Fruit fly (Drosophila melanogaster) whole organism, embryonic: ENCODE results near the gene Surf1.
A peak's percentile ranks its signal among the peaks of the same experiment; 100 is the strongest.

Experiments
- Aef1 ChIP-seq: fragments of 200-800 bp; sonication (Bioruptor generic); IDR thresholded peaks from 3 replicates; pipeline ENCODE4 v1.3.6; 2022; ENCODE audit warnings: missing biosample characterization, missing genetic modification characterization
- Atf-2 ChIP-seq: fragments of 200-800 bp; sonication (Bioruptor generic); optimal IDR thresholded peaks from 2 replicates; lab custom pipeline; 2016; ENCODE audit warnings: missing biosample characterization, missing genetic modification characterization
- Atf6 ChIP-seq: fragments of 200-800 bp; sonication (Bioruptor generic); IDR thresholded peaks from 2 replicates; pipeline ENCODE4 v1.3.6; 2022; ENCODE audit warnings: missing biosample characterization, missing genetic modification characterization
- B-H2 ChIP-seq: fragments of 200-800 bp; sonication (Bioruptor generic); optimal IDR thresholded peaks from 2 replicates; lab custom pipeline; 2018; ENCODE audit warnings: missing biosample characterization, mild to moderate bottlenecking, missing genetic modification characterization
- CG10543 ChIP-seq: fragments of 200-800 bp; sonication (Bioruptor generic); optimal IDR thresholded peaks from 3 replicates; lab custom pipeline; 2017; ENCODE audit warnings: missing biosample characterization, mild to moderate bottlenecking, missing genetic modification characterization, moderate library complexity
- CG12236 ChIP-seq: fragments of 200-800 bp; sonication (Bioruptor generic); optimal IDR thresholded peaks from 2 replicates; lab custom pipeline; 2016; ENCODE audit warnings: missing biosample characterization, missing genetic modification characterization
- CG12299 ChIP-seq: fragments of 200-800 bp; sonication (Bioruptor generic); optimal IDR thresholded peaks from 2 replicates; lab custom pipeline; 2018; ENCODE audit warnings: missing biosample characterization, mild to moderate bottlenecking, missing genetic modification characterization
- CG12391 ChIP-seq: fragments of 200-800 bp; sonication (Bioruptor generic); optimal IDR thresholded peaks from 3 replicates; lab custom pipeline; 2018; ENCODE audit warnings: missing biosample characterization, mild to moderate bottlenecking, missing genetic modification characterization, moderate library complexity
- CG12659 ChIP-seq: fragments of 200-800 bp; sonication (Bioruptor generic); optimal IDR thresholded peaks from 3 replicates; lab custom pipeline; 2017; ENCODE audit warnings: mild to moderate bottlenecking, missing biosample characterization, missing genetic modification reagents, missing genetic modification characterization
- CG13123 ChIP-seq: fragments of 200-800 bp; sonication (Bioruptor generic); optimal IDR thresholded peaks from 2 replicates; lab custom pipeline; 2016; ENCODE audit warnings: missing biosample characterization, missing genetic modification characterization
- CG1529 ChIP-seq: fragments of 200-800 bp; sonication (Bioruptor generic); optimal IDR thresholded peaks from 3 replicates; lab custom pipeline; 2018; ENCODE audit warnings: missing biosample characterization, missing genetic modification characterization
- CG15696 ChIP-seq: fragments of 200-800 bp; sonication (Bioruptor generic); optimal IDR thresholded peaks from 2 replicates; lab custom pipeline; 2019; ENCODE audit warnings: missing biosample characterization, mild to moderate bottlenecking, missing genetic modification characterization, moderate library complexity
- CG16813 ChIP-seq: fragments of 200-800 bp; sonication (Bioruptor generic); IDR thresholded peaks from 3 replicates; pipeline ENCODE4 v1.3.6; 2022; ENCODE audit warnings: missing biosample characterization, missing genetic modification characterization; ENCODE audit not compliant: partially characterized antibody
- CG18011 ChIP-seq: fragments of 200-800 bp; sonication (Bioruptor generic); optimal IDR thresholded peaks from 2 replicates; lab custom pipeline; 2017; ENCODE audit warnings: missing biosample characterization, missing genetic modification characterization, mild to moderate bottlenecking, moderate library complexity, missing genotype
- CG1832 ChIP-seq: fragments of 200-800 bp; sonication (Bioruptor generic); optimal IDR thresholded peaks from 2 replicates; lab custom pipeline; 2017; ENCODE audit warnings: missing biosample characterization, mild to moderate bottlenecking, missing genetic modification characterization, inconsistent platforms
- CG18619 ChIP-seq: fragments of 200-800 bp; sonication (Bioruptor generic); optimal IDR thresholded peaks from 3 replicates; lab custom pipeline; 2017; ENCODE audit warnings: missing biosample characterization, mild to moderate bottlenecking, missing genetic modification characterization
- CG18764 ChIP-seq: fragments of 200-800 bp; sonication (Bioruptor generic); optimal IDR thresholded peaks from 3 replicates; lab custom pipeline; 2016; ENCODE audit warnings: missing biosample characterization, missing genetic modification characterization
- CG4730 ChIP-seq: fragments of 200-800 bp; sonication (Bioruptor generic); IDR thresholded peaks from 2 replicates; pipeline ENCODE4 v1.3.6; 2022; ENCODE audit warnings: missing biosample characterization, missing genetic modification characterization
- CG5180 ChIP-seq: fragments of 200-800 bp; sonication (Bioruptor generic); optimal IDR thresholded peaks from 3 replicates; lab custom pipeline; 2017; ENCODE audit warnings: missing biosample characterization, missing genetic modification characterization, mild to moderate bottlenecking, moderate library complexity, missing genetic modification reagents
- CG6654 ChIP-seq: fragments of 200-800 bp; sonication (Bioruptor generic); optimal IDR thresholded peaks from 2 replicates; lab custom pipeline; 2017; ENCODE audit warnings: missing biosample characterization, mild to moderate bottlenecking, missing genetic modification characterization
- CG8359 ChIP-seq: fragments of 200-800 bp; sonication (Bioruptor generic); optimal IDR thresholded peaks from 2 replicates; lab custom pipeline; 2017; ENCODE audit warnings: missing biosample characterization, mild to moderate bottlenecking, missing genetic modification characterization, borderline replicate concordance
- CG9727 ChIP-seq: fragments of 200-800 bp; sonication (Bioruptor generic); optimal IDR thresholded peaks from 3 replicates; lab custom pipeline; 2017; ENCODE audit warnings: missing biosample characterization, mild to moderate bottlenecking, missing genetic modification characterization
- Dek ChIP-seq: fragments of 200-800 bp; sonication (Bioruptor generic); optimal IDR thresholded peaks from 3 replicates; lab custom pipeline; 2019; ENCODE audit warnings: missing biosample characterization, mild to moderate bottlenecking, missing genetic modification characterization, moderate library complexity
- Eip74EF ChIP-seq, 2 experiments: fragments of 200-800 bp in 1 of 2; fragments of >200 bp in 1 of 2; sonication (Bioruptor generic) in 1 of 2; optimal IDR thresholded peaks; 2 replicates each; lab custom pipeline; 2017 to 2019; ENCODE audit warnings: missing biosample characterization in 2 of 2, missing genetic modification characterization in 2 of 2, mild to moderate bottlenecking in 1 of 2, moderate library complexity in 1 of 2
- Hmr ChIP-seq: fragments of 200-800 bp; sonication (Bioruptor generic); optimal IDR thresholded peaks from 3 replicates; lab custom pipeline; 2017; ENCODE audit warnings: mild to moderate bottlenecking, missing biosample characterization, missing genetic modification reagents, missing genetic modification characterization
- Lpt ChIP-seq: fragments of >200 bp; optimal IDR thresholded peaks from 2 replicates; lab custom pipeline; 2018; ENCODE audit warnings: missing biosample characterization, missing genetic modification characterization
- MBD-R2 ChIP-seq: fragments of 200-800 bp; sonication (Bioruptor generic); IDR thresholded peaks from 2 replicates; pipeline ENCODE4 v1.3.6; 2022; ENCODE audit warnings: missing biosample characterization, missing genetic modification characterization
- Max ChIP-seq: fragments of 200-800 bp; sonication (Bioruptor generic); optimal IDR thresholded peaks from 2 replicates; lab custom pipeline; 2016; ENCODE audit warnings: missing biosample characterization, mild to moderate bottlenecking, missing genetic modification characterization
- Sry-δ ChIP-seq: fragments of 200-800 bp; sonication (Bioruptor generic); optimal IDR thresholded peaks from 2 replicates; lab custom pipeline; 2016; ENCODE audit warnings: missing biosample characterization, missing genetic modification characterization
- Taf1 ChIP-seq: fragments of 200-800 bp; sonication (Bioruptor generic); IDR thresholded peaks from 2 replicates; pipeline ENCODE4 v1.3.6; 2022; ENCODE audit warnings: missing biosample characterization, missing genetic modification characterization
- ash1 ChIP-seq: fragments of 200-800 bp; sonication (Bioruptor generic); optimal IDR thresholded peaks from 2 replicates; lab custom pipeline; 2018; ENCODE audit warnings: missing biosample characterization, mild to moderate bottlenecking, missing genetic modification characterization
- cwo ChIP-seq: fragments of 200-800 bp; sonication (Bioruptor generic); optimal IDR thresholded peaks from 3 replicates; lab custom pipeline; 2017; ENCODE audit warnings: missing biosample characterization, missing genetic modification characterization, mild to moderate bottlenecking, moderate library complexity, missing genetic modification reagents
- da ChIP-seq: fragments of 200-800 bp; sonication (Bioruptor generic); optimal IDR thresholded peaks from 2 replicates; lab custom pipeline; 2016; ENCODE audit warnings: missing biosample characterization, missing genetic modification characterization
- dati ChIP-seq: fragments of 200-800 bp; sonication (Bioruptor generic); IDR thresholded peaks from 2 replicates; pipeline ENCODE4 v1.3.6; 2022; ENCODE audit warnings: missing biosample characterization, missing genetic modification characterization
- gcm ChIP-seq: fragments of 200-800 bp; sonication (Bioruptor generic); optimal IDR thresholded peaks from 2 replicates; lab custom pipeline; 2019; ENCODE audit warnings: missing biosample characterization, mild to moderate bottlenecking, missing genetic modification characterization, moderate library complexity
- ind ChIP-seq: fragments of 200-800 bp; sonication (Bioruptor generic); optimal IDR thresholded peaks from 3 replicates; lab custom pipeline; 2016; ENCODE audit warnings: missing biosample characterization, missing genetic modification characterization
- jumu ChIP-seq: fragments of 200-800 bp; sonication (Bioruptor generic); optimal IDR thresholded peaks from 3 replicates; lab custom pipeline; 2016; ENCODE audit warnings: missing biosample characterization, missing genetic modification characterization
- kah ChIP-seq: fragments of 200-800 bp; sonication (Bioruptor generic); optimal IDR thresholded peaks from 2 replicates; lab custom pipeline; 2018; ENCODE audit warnings: missing biosample characterization, mild to moderate bottlenecking, missing genetic modification characterization
- kay ChIP-seq: fragments of 200-800 bp; sonication (Bioruptor generic); optimal IDR thresholded peaks from 2 replicates; lab custom pipeline; 2016; ENCODE audit warnings: missing biosample characterization, missing genetic modification characterization
- kni ChIP-seq: fragments of 200-800 bp; sonication (Bioruptor generic); optimal IDR thresholded peaks from 3 replicates; lab custom pipeline; 2017; ENCODE audit warnings: mild to moderate bottlenecking, missing biosample characterization, missing genetic modification reagents, missing genetic modification characterization
- mld ChIP-seq: fragments of 200-800 bp; sonication (Bioruptor generic); IDR thresholded peaks from 3 replicates; pipeline ENCODE4 v1.3.6; 2022; ENCODE audit warnings: missing biosample characterization, missing genetic modification characterization; ENCODE audit not compliant: partially characterized antibody
- onecut ChIP-seq: fragments of 200-800 bp; sonication (Bioruptor generic); IDR thresholded peaks from 2 replicates; pipeline ENCODE4 v1.3.6; 2022; ENCODE audit warnings: missing biosample characterization, missing genetic modification characterization
- sd ChIP-seq: fragments of 200-800 bp; sonication (Bioruptor generic); optimal IDR thresholded peaks from 3 replicates; lab custom pipeline; 2018; ENCODE audit warnings: missing biosample characterization, mild to moderate bottlenecking, missing genetic modification characterization, moderate library complexity
- sob ChIP-seq: fragments of 200-800 bp; sonication (Bioruptor generic); IDR thresholded peaks from 2 replicates; pipeline ENCODE4 v1.3.6; 2022; ENCODE audit warnings: missing biosample characterization, missing genetic modification characterization
- sug ChIP-seq: fragments of 200-800 bp; optimal IDR thresholded peaks from 2 replicates; lab custom pipeline; 2019; ENCODE audit warnings: missing biosample characterization, mild to moderate bottlenecking, missing genetic modification characterization, moderate library complexity
- vnd ChIP-seq: fragments of 200-800 bp; sonication (Bioruptor generic); IDR thresholded peaks from 3 replicates; pipeline ENCODE4 v1.3.6; 2022; ENCODE audit warnings: missing biosample characterization, missing genetic modification characterization; ENCODE audit not compliant: partially characterized antibody
- vvl ChIP-seq: fragments of 200-800 bp; sonication (Bioruptor generic); IDR thresholded peaks from 2 replicates; pipeline ENCODE4 v1.3.6; 2022; ENCODE audit warnings: missing biosample characterization, missing genetic modification characterization
- z ChIP-seq: fragments of 200-800 bp; sonication (Bioruptor generic); IDR thresholded peaks from 3 replicates; pipeline ENCODE4 v1.3.6; 2022; ENCODE audit warnings: missing biosample characterization, missing genetic modification characterization

Surf1 gene

DNA sequence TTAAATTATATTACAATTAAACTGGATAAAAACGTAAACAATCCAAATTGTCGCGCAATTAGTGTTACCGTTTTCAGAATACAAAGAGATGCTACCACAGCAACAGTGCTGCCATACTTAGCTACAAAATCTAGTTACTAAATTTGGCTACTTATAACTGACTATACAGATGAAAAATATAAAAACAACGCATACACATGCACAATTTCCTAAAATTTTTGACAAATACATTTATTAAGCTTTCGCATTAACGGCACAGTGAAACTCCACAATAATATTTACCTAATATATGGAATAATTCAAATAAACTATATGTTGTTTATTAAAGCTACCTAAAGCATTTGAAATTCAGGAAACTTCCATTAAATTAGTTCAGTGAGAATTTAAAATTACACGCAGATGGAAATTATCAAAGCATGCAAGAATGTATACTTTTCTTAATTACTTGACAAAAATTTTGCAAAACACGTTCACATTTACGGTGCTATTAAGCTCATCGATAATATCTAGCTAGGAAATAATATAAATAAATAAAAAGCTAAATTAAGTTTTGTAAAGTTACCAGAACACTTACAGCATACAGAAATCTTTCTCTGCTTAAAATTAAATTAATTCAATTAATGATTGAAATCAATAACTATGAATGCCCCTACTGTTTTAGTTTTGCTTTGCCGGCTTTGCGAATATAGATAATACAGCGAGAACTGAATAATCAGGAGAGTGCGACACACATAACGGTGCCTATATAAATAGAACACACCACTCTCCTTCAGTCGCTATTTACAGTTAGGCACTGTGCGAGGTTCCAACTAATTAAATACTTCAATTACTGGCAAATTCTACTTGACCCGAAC lies 11.0 kb downstream of the Surf1 start, which contains the start of the genes Mis12 and CG9953 (continued):
- peak; percentile 68 for TF ChIP-seq CG9727 (GFP tag; lab: Kevin White, UChicago)
- TF ChIP-seq Max, result peak; percentile 17
- TF ChIP-seq jumu, result no peak
- no peak for TF ChIP-seq CG13123 (GFP tag; lab: Kevin White, UChicago)
- peak; percentile 37 for TF ChIP-seq CG18619 (GFP tag; lab: Kevin White, UChicago)
- TF ChIP-seq vnd, result no peak
- TF ChIP-seq sob, result no peak
- no peak for TF ChIP-seq kay
- no peak for TF ChIP-seq Atf6
- TF ChIP-seq CG18011 (GFP tag; lab: Kevin White, UChicago), result no peak
- TF ChIP-seq CG12236 (GFP tag; lab: Kevin White, UChicago), result no peak
- TF ChIP-seq CG18764 (GFP tag; lab: Kevin White, UChicago), result no peak
- TF ChIP-seq sd, result no peak
- no peak for TF ChIP-seq Hmr (GFP tag; lab: Kevin White, UChicago)
- no peak for TF ChIP-seq Aef1 (GFP tag; lab: Robert Waterston, UW)
- TF ChIP-seq kah (GFP tag; lab: Kevin White, UChicago), result no peak
- TF ChIP-seq CG4730 (GFP tag; lab: Robert Waterston, UW), result 0 out of 2 replicates have a peak, but pooled peaks have one; percentile 25
- TF ChIP-seq CG8359 (GFP tag; lab: Kevin White, UChicago), result no peak
- TF ChIP-seq gcm (GFP tag; lab: Kevin White, UChicago), result no peak
- no peak for TF ChIP-seq mld (GFP tag; lab: Robert Waterston, UW)
- no peak for TF ChIP-seq cwo (GFP tag; lab: Kevin White, UChicago)
- peak; percentile 68 for TF ChIP-seq MBD-R2
- TF ChIP-seq ash1 (GFP tag; lab: Kevin White, UChicago), result no peak
- peak; percentile 3 for TF ChIP-seq ind (GFP tag; lab: Kevin White, UChicago)
- no peak for TF ChIP-seq CG12299 (tag; lab: Kevin White, UChicago)
- TF ChIP-seq vvl, result peak; percentile 78
- TF ChIP-seq CG1832, result no peak
- TF ChIP-seq da (GFP tag; lab: Kevin White, UChicago), result no peak
- peak; percentile 64 for TF ChIP-seq CG12391
- TF ChIP-seq Atf-2 (GFP tag; lab: Kevin White, UChicago), result no peak
- peak; percentile 4 for TF ChIP-seq Dek (tag; lab: Kevin White, UChicago)
- no peak for TF ChIP-seq CG10543
- TF ChIP-seq CG15696, result no peak
- no peak for TF ChIP-seq CG16813 (GFP tag; lab: Robert Waterston, UW)
- 0 out of 2 replicates have a peak, but pooled peaks have one; percentile 19 for TF ChIP-seq onecut (GFP tag; lab: Robert Waterston, UW)
- no peak for TF ChIP-seq dati (GFP tag; lab: Robert Waterston, UW)
- TF ChIP-seq B-H2 (GFP tag; lab: Kevin White, UChicago), result no peak
- no peak for TF ChIP-seq CG6654 (GFP tag; lab: Kevin White, UChicago)
- no peak for TF ChIP-seq Sry-δ
- TF ChIP-seq Lpt, result no peak
- no peak for TF ChIP-seq z (GFP tag; lab: Robert Waterston, UW)
- TF ChIP-seq CG12659 (GFP tag; lab: Kevin White, UChicago), result peak; percentile 39
- no peak for TF ChIP-seq Taf1 (GFP tag; lab: Robert Waterston, UW)
- no peak for TF ChIP-seq kni (GFP tag; lab: Kevin White, UChicago)
- TF ChIP-seq Eip74EF (GFP tag; optimal IDR thresholded peaks at IDR 0.05; lab: Kevin White, UChicago), result peak in 1 of 2 experiments; percentile 17
- peak; percentile 7 for TF ChIP-seq sug (tag; lab: Kevin White, UChicago)
- no peak for TF ChIP-seq CG1529
- peak; percentile 59 for TF ChIP-seq CG5180
